Worm (Caenorhabditis elegans) whole organism, young adult: Measurements from ENCODE around the gene C33F10.1.

Experiments used
- B0035.1 ChIP-seq: sonication (generic microtip); optimal IDR thresholded peaks from 2 replicates; lab custom pipeline; 2016; ENCODE audit warnings: missing genetic modification characterization, mild to moderate bottlenecking, missing compliant biosample characterization, missing genotype, missing genetic modification reagents
- B0261.1 ChIP-seq: sonication (generic microtip); optimal IDR thresholded peaks from 2 replicates; lab custom pipeline; 2016; ENCODE audit warnings: mild to moderate bottlenecking, missing genetic modification characterization, moderate library complexity, missing compliant biosample characterization
- F49E8.2 ChIP-seq: sonication (generic microtip); optimal IDR thresholded peaks from 3 replicates; lab custom pipeline; 2017; ENCODE audit warnings: missing genetic modification characterization, mild to moderate bottlenecking, missing compliant biosample characterization, antibody characterized with exemption, moderate library complexity; ENCODE audit not compliant: insufficient read depth
- Y53F4B.3 ChIP-seq: fragments of 200-800 bp; sonication (Bioruptor generic); IDR thresholded peaks from 2 replicates; pipeline ENCODE4 v1.3.6; 2022; ENCODE audit warnings: missing genetic modification reagents, missing genetic modification characterization, missing compliant biosample characterization
- Y67H2A.10 ChIP-seq: fragments of 200-800 bp; sonication (Bioruptor generic); conservative IDR thresholded peaks from 2 replicates; pipeline ENCODE4 v1.3.6; 2022; ENCODE audit warnings: missing genetic modification reagents, missing genetic modification characterization, missing compliant biosample characterization
- Y79H2A.3 ChIP-seq: fragments of 200-800 bp; sonication (Bioruptor generic); conservative IDR thresholded peaks from 2 replicates; pipeline ENCODE4 v1.3.6; 2022; ENCODE audit warnings: missing genetic modification reagents, missing genetic modification characterization, missing compliant biosample characterization
- ZK185.1 ChIP-seq: sonication (generic microtip); optimal IDR thresholded peaks from 2 replicates; lab custom pipeline; 2016; ENCODE audit warnings: mild to moderate bottlenecking, missing genetic modification characterization, missing compliant biosample characterization; ENCODE audit not compliant: poor library complexity, severe bottlenecking
- ccch-3 ChIP-seq: fragments of 200-800 bp; sonication (Bioruptor generic); optimal IDR thresholded peaks from 2 replicates; lab custom pipeline; 2018; ENCODE audit warnings: mild to moderate bottlenecking, missing genetic modification characterization, missing compliant biosample characterization
- ceh-58 ChIP-seq: fragments of 200-800 bp; sonication (Bioruptor generic); IDR thresholded peaks from 2 replicates; pipeline ENCODE4 v1.3.6; 2022; ENCODE audit warnings: missing genetic modification characterization, missing compliant biosample characterization
- dpff-1 ChIP-seq: sonication (generic microtip); optimal IDR thresholded peaks from 2 replicates; lab custom pipeline; 2017; ENCODE audit warnings: mild to moderate bottlenecking, missing genetic modification characterization, missing compliant biosample characterization
- egl-44 ChIP-seq: fragments of 200-800 bp; sonication (Bioruptor generic); IDR thresholded peaks from 2 replicates; pipeline ENCODE4 v1.3.6; 2022; ENCODE audit warnings: missing genetic modification reagents, missing genetic modification characterization, missing compliant biosample characterization
- gei-17 ChIP-seq: fragments of 200-800 bp; sonication (Bioruptor generic); optimal IDR thresholded peaks from 2 replicates; lab custom pipeline; 2018; ENCODE audit warnings: mild to moderate bottlenecking, missing genetic modification characterization, missing compliant biosample characterization
- him-1 ChIP-seq: sonication (generic microtip); optimal IDR thresholded peaks from 2 replicates; lab custom pipeline; 2016; ENCODE audit warnings: missing genotype, missing genetic modification reagents, missing genetic modification characterization, missing compliant biosample characterization
- hsf-1 ChIP-seq: fragments of 200-800 bp; sonication (Bioruptor generic); IDR thresholded peaks from 2 replicates; pipeline ENCODE4 v1.3.6; 2022; ENCODE audit warnings: missing genetic modification reagents, missing genetic modification characterization, missing compliant biosample characterization
- lin-35 ChIP-seq, 3 experiments: fragments of 150-350 bp in 2 of 3; sonication (generic microtip) in 1 of 3; optimal IDR thresholded peaks; 2 replicates each; lab custom pipeline; 2014 to 2018; ENCODE audit warnings: missing biosample characterization in 3 of 3, missing genetic modification characterization in 3 of 3, missing genetic modification reagents in 3 of 3
- madf-10 ChIP-seq: sonication (generic microtip); optimal IDR thresholded peaks from 2 replicates; lab custom pipeline; 2016; ENCODE audit warnings: mild to moderate bottlenecking, missing genetic modification characterization, missing compliant biosample characterization
- nhr-120 ChIP-seq: fragments of 200-800 bp; sonication (Bioruptor generic); IDR thresholded peaks from 2 replicates; pipeline ENCODE4 v1.3.6; 2022; ENCODE audit warnings: missing genetic modification characterization, missing compliant biosample characterization
- nhr-80 ChIP-seq: sonication (generic microtip); optimal IDR thresholded peaks from 2 replicates; lab custom pipeline; 2016; ENCODE audit warnings: missing genetic modification characterization, missing compliant biosample characterization
- pbrm-1 ChIP-seq: fragments of 200-800 bp; sonication (Bioruptor generic); IDR thresholded peaks from 2 replicates; pipeline ENCODE4 v1.3.6; 2022; ENCODE audit warnings: missing genetic modification reagents, missing genetic modification characterization, missing compliant biosample characterization
- unc-130 ChIP-seq: sonication (generic microtip); optimal IDR thresholded peaks from 2 replicates; lab custom pipeline; 2016; ENCODE audit warnings: missing genetic modification reagents, missing genetic modification characterization, missing compliant biosample characterization

C33F10.1 gene

DNA sequence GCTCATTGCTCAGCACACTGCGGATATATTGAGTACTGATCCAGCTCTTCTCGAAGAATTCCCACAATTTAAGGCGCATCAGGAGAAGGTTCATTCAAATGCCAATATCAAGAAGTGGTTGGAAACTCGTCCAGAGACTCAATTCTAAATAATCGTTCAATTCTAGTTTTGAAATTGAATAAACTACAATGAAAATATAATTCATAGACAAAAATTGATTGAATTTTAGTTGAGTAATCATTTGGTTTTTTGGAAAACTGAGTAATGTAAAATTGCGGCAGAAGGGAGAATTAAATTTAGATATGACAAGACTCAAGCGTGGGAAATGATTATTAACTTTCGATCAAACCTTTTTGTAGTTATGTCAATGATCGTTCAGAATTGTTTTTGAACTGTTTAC is 49.6 kb downstream of the C33F10.1 start:
- TF ChIP-seq egl-44 (GFP tag; lab: Robert Waterston, UW) (no peak), hsf-1 (GFP tag; lab: Robert Waterston, UW) (no peak), Y53F4B.3 (GFP tag; lab: Robert Waterston, UW) (no peak), B0035.1 (no peak), Y79H2A.3 (GFP tag; lab: Robert Waterston, UW) (no peak), unc-130 (GFP tag; lab: Kevin White, UChicago) (no peak), dpff-1 (tag; lab: Kevin White, UChicago) (no peak), pbrm-1 (GFP tag; lab: Robert Waterston, UW) (no peak), ceh-58 (GFP tag; lab: Robert Waterston, UW) (no peak), Y67H2A.10 (GFP tag; lab: Robert Waterston, UW) (no peak), ccch-3 (GFP tag; lab: Kevin White, UChicago) (no peak), madf-10 (no peak), F49E8.2 (tag; lab: Kevin White, UChicago) (no peak), nhr-120 (no peak), nhr-80 (tag; lab: Kevin White, UChicago) (no peak), ZK185.1 (tag; lab: Kevin White, UChicago) (no peak), him-1 (no peak), lin-35 (GFP tag; optimal IDR thresholded peaks at IDR 0.05; lab: Kevin White, UChicago) (no peak), gei-17 (GFP tag; lab: Kevin White, UChicago) (no peak), B0261.1 (tag; lab: Kevin White, UChicago) (no peak)
